Worm (Caenorhabditis elegans): ENCODE data around the gene semi-1.
A peak's percentile ranks its signal among the peaks of the same experiment; 100 is the strongest.

The semi-1 gene

ce11 chrV:13462974-13463373 lies 52.0 kb downstream of the semi-1 start, which contains the start of gene frm-10:
TSS of gene frm-10 (plus strand) at chrV:13463207.
- TF ChIP-seq nhr-11 (tag; optimal IDR thresholded peaks at IDR 0.05) = peak; percentile 31
- peak; percentile 90 for TF ChIP-seq hmg-11 (tag; optimal IDR thresholded peaks at IDR 0.05)
- TF ChIP-seq snpc-4 (tag; optimal IDR thresholded peaks at IDR 0.05) = peak; percentile 51
- peak; percentile 100 for TF ChIP-seq pqm-1 (tag; optimal IDR thresholded peaks at IDR 0.05)
- peak; percentile 53 for TF ChIP-seq nhr-23 (tag; optimal IDR thresholded peaks at IDR 0.05)
- TF ChIP-seq ceh-28 (tag; optimal IDR thresholded peaks at IDR 0.05) = peak; percentile 68
- peak; percentile 9 for TF ChIP-seq lsy-12 (tag; optimal IDR thresholded peaks at IDR 0.05)
- peak; percentile 53 for TF ChIP-seq lin-15B (tag; optimal IDR thresholded peaks at IDR 0.05)
- no peak for TF ChIP-seq nhr-237 (tag; optimal IDR thresholded peaks at IDR 0.05)
- TF ChIP-seq elt-3 (tag; optimal IDR thresholded peaks at IDR 0.05) = no peak
- TF ChIP-seq R02D3.7 (tag; optimal IDR thresholded peaks at IDR 0.05) = no peak
- peak; percentile 28 for TF ChIP-seq skn-1 (tag; optimal IDR thresholded peaks at IDR 0.05)
- TF ChIP-seq nhr-25 (tag; optimal IDR thresholded peaks at IDR 0.05) = peak; percentile 36
- TF ChIP-seq fkh-10 (GFP tag; optimal IDR thresholded peaks at IDR 0.05) = no peak
- TF ChIP-seq lin-39 (tag; optimal IDR thresholded peaks at IDR 0.05) = peak; percentile 45
- TF ChIP-seq nfya-1 (tag; optimal IDR thresholded peaks at IDR 0.05; ENCODE audit: insufficient read depth) = peak; percentile 67
- peak; percentile 89 for TF ChIP-seq elt-2 (tag; optimal IDR thresholded peaks at IDR 0.05)
- TF ChIP-seq jun-1 (tag; optimal IDR thresholded peaks at IDR 0.05) = peak; percentile 28
- peak; percentile 87 for TF ChIP-seq pha-4 (tag; optimal IDR thresholded peaks at IDR 0.05)
- TF ChIP-seq nhr-43 (tag; optimal IDR thresholded peaks at IDR 0.05; ENCODE audit: poor library complexity, severe bottlenecking) = peak; percentile 12
